Worm (Caenorhabditis elegans): ENCODE data around the gene T08G3.13.

ce11 chrV:16470916-16471315 is 23.1 kb downstream of the T08G3.13 start, which contains the start of gene srh-138:
- TF ChIP-seq hnd-1 (tag; optimal IDR thresholded peaks at IDR 0.05): no peak
- no peak for TF ChIP-seq pes-1 (GFP tag; IDR thresholded peaks at IDR 0.05)

Measured in whole organism, early embryonic.